Worm (Caenorhabditis elegans) whole organism, L3 larva: ENCODE measurements around the gene C04F6.7.

ENCODE experiments used
- ceh-82 ChIP-seq: fragments of 150-350 bp; optimal IDR thresholded peaks from 2 replicates; lab custom pipeline; 2014; ENCODE audit warnings: missing biosample characterization, missing genetic modification characterization
- egl-27 ChIP-seq: sonication (generic microtip); optimal IDR thresholded peaks from 4 replicates; lab custom pipeline; 2017; ENCODE audit warnings: missing biosample characterization, missing genetic modification reagents, missing genetic modification characterization

DNA sequence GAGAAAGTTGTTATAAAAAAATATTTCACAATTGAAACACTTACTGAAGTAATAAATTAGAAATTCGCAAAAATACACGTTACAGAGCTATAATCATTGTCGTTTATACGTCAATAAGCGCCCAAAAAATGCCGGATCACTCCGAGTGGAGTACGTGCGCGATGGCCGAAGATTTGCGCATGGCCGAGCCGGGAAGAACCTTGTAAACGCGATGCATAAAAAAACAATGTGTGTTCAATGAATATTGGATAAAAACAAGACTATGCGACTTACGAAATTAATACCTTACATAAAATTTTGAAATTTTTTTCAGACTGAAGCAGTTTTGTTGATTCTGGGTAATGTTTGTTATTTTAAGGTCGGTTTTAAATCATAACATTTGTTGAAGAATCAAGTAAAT is 39.9 kb downstream of the C04F6.7 start, which contains the start of gene sorf-1:
- TF ChIP-seq ceh-82 (no peak), egl-27 (tag; lab: Kevin White, UChicago) (no peak)
